Worm (Caenorhabditis elegans) whole organism, late embryonic: ENCODE data around the gene F15G9.2.
A peak's percentile ranks its signal among the peaks of the same experiment; 100 is the strongest.

Experiments
- C08G9.2 ChIP-seq: sonication (generic microtip); optimal IDR thresholded peaks from 2 replicates; lab custom pipeline; 2016; ENCODE audit warnings: mild to moderate bottlenecking, missing genetic modification characterization, moderate library complexity, missing compliant biosample characterization
- C38D4.7 ChIP-seq: fragments of 200-800 bp; sonication (Bioruptor generic); optimal IDR thresholded peaks from 2 replicates; lab custom pipeline; 2018; ENCODE audit warnings: mild to moderate bottlenecking, missing genetic modification characterization, moderate library complexity, missing compliant biosample characterization
- F13H6.1 ChIP-seq: sonication (generic microtip); optimal IDR thresholded peaks from 2 replicates; lab custom pipeline; 2016; ENCODE audit warnings: missing genetic modification characterization, missing compliant biosample characterization
- K09A11.1 ChIP-seq: sonication (generic microtip); optimal IDR thresholded peaks from 2 replicates; lab custom pipeline; 2017; ENCODE audit warnings: antibody characterized with exemption, mild to moderate bottlenecking, missing genetic modification characterization, missing compliant biosample characterization; ENCODE audit not compliant: insufficient read depth
- T23F11.4 ChIP-seq: fragments of 200-800 bp; sonication (Bioruptor generic); optimal IDR thresholded peaks from 2 replicates; lab custom pipeline; 2018; ENCODE audit warnings: mild to moderate bottlenecking, missing genetic modification characterization, missing compliant biosample characterization
- Y22D7AL.16 ChIP-seq: sonication (generic microtip); optimal IDR thresholded peaks from 2 replicates; lab custom pipeline; 2016; ENCODE audit warnings: missing genetic modification characterization, missing compliant biosample characterization
- ahr-1 ChIP-seq: sonication (generic microtip); optimal IDR thresholded peaks from 2 replicates; lab custom pipeline; 2016; ENCODE audit warnings: missing genetic modification characterization, missing compliant biosample characterization
- ama-1 ChIP-seq: fragments of 150-350 bp; optimal IDR thresholded peaks from 2 replicates; lab custom pipeline; 2014
- ceh-14 ChIP-seq: sonication (generic microtip); optimal IDR thresholded peaks from 2 replicates; lab custom pipeline; 2016; ENCODE audit warnings: missing genotype, missing genetic modification characterization, missing compliant biosample characterization
- ceh-18 ChIP-seq: sonication (generic microtip); optimal IDR thresholded peaks from 2 replicates; lab custom pipeline; 2016; ENCODE audit warnings: missing genetic modification characterization, missing compliant biosample characterization
- ceh-19 ChIP-seq: fragments of 200-800 bp; sonication (Bioruptor generic); optimal IDR thresholded peaks from 2 replicates; lab custom pipeline; 2018; ENCODE audit warnings: mild to moderate bottlenecking, missing genetic modification characterization, missing compliant biosample characterization
- ceh-2 ChIP-seq: sonication (generic microtip); optimal IDR thresholded peaks from 2 replicates; lab custom pipeline; 2016; ENCODE audit warnings: missing genotype, missing genetic modification characterization, missing compliant biosample characterization
- ceh-22 ChIP-seq: sonication (generic microtip); optimal IDR thresholded peaks from 2 replicates; lab custom pipeline; 2017; ENCODE audit warnings: missing biosample characterization, missing genetic modification characterization
- ceh-24 ChIP-seq: sonication (generic microtip); optimal IDR thresholded peaks from 2 replicates; lab custom pipeline; 2016; ENCODE audit warnings: mild to moderate bottlenecking, missing genetic modification characterization, missing compliant biosample characterization
- ceh-30 ChIP-seq: fragments of 150-350 bp; optimal IDR thresholded peaks from 2 replicates; lab custom pipeline; 2014; ENCODE audit warnings: missing biosample characterization, missing genetic modification characterization
- ceh-31 ChIP-seq: sonication (generic microtip); optimal IDR thresholded peaks from 2 replicates; lab custom pipeline; 2016; ENCODE audit warnings: missing genetic modification characterization, missing compliant biosample characterization
- ceh-34 ChIP-seq: sonication (generic microtip); optimal IDR thresholded peaks from 2 replicates; lab custom pipeline; 2016; ENCODE audit warnings: mild to moderate bottlenecking, missing genetic modification characterization, missing compliant biosample characterization
- dve-1 ChIP-seq: sonication (generic microtip); optimal IDR thresholded peaks from 2 replicates; lab custom pipeline; 2017; ENCODE audit warnings: antibody characterized with exemption, mild to moderate bottlenecking, missing genetic modification characterization, missing compliant biosample characterization
- ets-4 ChIP-seq: sonication (generic microtip); optimal IDR thresholded peaks from 2 replicates; lab custom pipeline; 2016; ENCODE audit warnings: missing genetic modification characterization, missing compliant biosample characterization
- fax-1 ChIP-seq: sonication (generic microtip); optimal IDR thresholded peaks from 2 replicates; lab custom pipeline; 2016; ENCODE audit warnings: missing genotype, missing genetic modification characterization, missing compliant biosample characterization
- gmeb-2 ChIP-seq: sonication (generic microtip); optimal IDR thresholded peaks from 2 replicates; lab custom pipeline; 2016; ENCODE audit warnings: missing genetic modification characterization, inconsistent platforms, missing compliant biosample characterization
- hlh-13 ChIP-seq: fragments of 200-800 bp; sonication (Bioruptor generic); optimal IDR thresholded peaks from 2 replicates; lab custom pipeline; 2018; ENCODE audit warnings: mild to moderate bottlenecking, missing genetic modification characterization, missing compliant biosample characterization
- hlh-15 ChIP-seq: sonication (generic microtip); optimal IDR thresholded peaks from 2 replicates; lab custom pipeline; 2016; ENCODE audit warnings: missing genetic modification characterization, missing compliant biosample characterization
- hlh-30 ChIP-seq: sonication (generic microtip); optimal IDR thresholded peaks from 2 replicates; lab custom pipeline; 2017; ENCODE audit warnings: antibody characterized with exemption, missing genetic modification characterization, missing compliant biosample characterization; ENCODE audit not compliant: insufficient read depth
- hlh-6 ChIP-seq: sonication (generic microtip); optimal IDR thresholded peaks from 2 replicates; lab custom pipeline; 2016; ENCODE audit warnings: missing genotype, missing genetic modification characterization, missing compliant biosample characterization
- hlh-8 ChIP-seq: sonication (generic microtip); optimal IDR thresholded peaks from 2 replicates; lab custom pipeline; 2016; ENCODE audit warnings: missing genotype, missing genetic modification characterization, missing compliant biosample characterization
- lin-11 ChIP-seq: fragments of 200-800 bp; sonication (Bioruptor generic); optimal IDR thresholded peaks from 2 replicates; lab custom pipeline; 2018; ENCODE audit warnings: mild to moderate bottlenecking, missing genetic modification characterization, missing compliant biosample characterization
- nfya-1 ChIP-seq: sonication (generic microtip); optimal IDR thresholded peaks from 2 replicates; lab custom pipeline; 2017; ENCODE audit warnings: missing genetic modification characterization, mild to moderate bottlenecking, missing compliant biosample characterization, antibody characterized with exemption, moderate library complexity
- npax-4 ChIP-seq: sonication (generic microtip); optimal IDR thresholded peaks from 2 replicates; lab custom pipeline; 2016; ENCODE audit warnings: missing genetic modification characterization, missing compliant biosample characterization
- pag-3 ChIP-seq: sonication (generic microtip); optimal IDR thresholded peaks from 2 replicates; lab custom pipeline; 2016; ENCODE audit warnings: missing compliant biosample characterization, missing genetic modification characterization, borderline replicate concordance
- ref-2 ChIP-seq: sonication (generic microtip); optimal IDR thresholded peaks from 2 replicates; lab custom pipeline; 2016; ENCODE audit warnings: missing genetic modification characterization, missing compliant biosample characterization
- sdc-2 ChIP-seq: sonication (generic microtip); optimal IDR thresholded peaks from 2 replicates; lab custom pipeline; 2016; ENCODE audit warnings: missing genotype, missing genetic modification characterization, missing compliant biosample characterization
- syd-9 ChIP-seq: sonication (generic microtip); optimal IDR thresholded peaks from 2 replicates; lab custom pipeline; 2016; ENCODE audit warnings: mild to moderate bottlenecking, missing genetic modification characterization, moderate library complexity, missing compliant biosample characterization
- tbx-2 ChIP-seq: sonication (generic microtip); optimal IDR thresholded peaks from 2 replicates; lab custom pipeline; 2016; ENCODE audit warnings: missing genetic modification characterization, missing compliant biosample characterization
- unc-3 ChIP-seq, 2 experiments: fragments of 200-800 bp in 1 of 2; sonication (Bioruptor generic) in 1 of 2; sonication (generic microtip) in 1 of 2; conservative IDR thresholded peaks in 1 of 2; optimal IDR thresholded peaks in 1 of 2; 2 replicates each; pipeline versions ENCODE4 v1.3.6 to Lab custom; 2016 to 2022; ENCODE audit warnings: missing compliant biosample characterization in 2 of 2, missing genetic modification characterization in 2 of 2, missing genetic modification reagents in 1 of 2
- unc-42 ChIP-seq: sonication (generic microtip); optimal IDR thresholded peaks from 2 replicates; lab custom pipeline; 2016; ENCODE audit warnings: missing genotype, missing genetic modification characterization, missing compliant biosample characterization
- unc-55 ChIP-seq: sonication (generic microtip); optimal IDR thresholded peaks from 2 replicates; lab custom pipeline; 2017; ENCODE audit warnings: missing biosample characterization, missing genetic modification reagents, missing genetic modification characterization

F15G9.2 gene

ce11 chrX:9743513-9743914, 30.0 kb upstream of the F15G9.2 start (continued):
- peak; percentile 94 for TF ChIP-seq dve-1 (tag; lab: Kevin White, UChicago)
- peak; percentile 94 for TF ChIP-seq pag-3
- TF ChIP-seq npax-4 (tag; lab: Kevin White, UChicago): peak; percentile 95
- peak; percentile 95 for TF ChIP-seq C38D4.7 (GFP tag; lab: Kevin White, UChicago)
- peak; percentile 43 for TF ChIP-seq hlh-30
- TF ChIP-seq hlh-8 (tag; lab: Kevin White, UChicago): peak; percentile 90
- TF ChIP-seq K09A11.1 (tag; lab: Kevin White, UChicago): peak; percentile 93
- peak; percentile 98 for TF ChIP-seq unc-3 (GFP tag; conservative IDR thresholded peaks at IDR 0.05; lab: Robert Waterston, UW)
- TF ChIP-seq unc-3 (tag; optimal IDR thresholded peaks at IDR 0.05; lab: Kevin White, UChicago): peak; percentile 94
- TF ChIP-seq ahr-1 (tag; lab: Kevin White, UChicago): peak; percentile 79
- peak; percentile 95 for TF ChIP-seq fax-1 (tag; lab: Kevin White, UChicago)
- peak; percentile 97 for TF ChIP-seq ceh-34 (tag; lab: Kevin White, UChicago)

DNA sequence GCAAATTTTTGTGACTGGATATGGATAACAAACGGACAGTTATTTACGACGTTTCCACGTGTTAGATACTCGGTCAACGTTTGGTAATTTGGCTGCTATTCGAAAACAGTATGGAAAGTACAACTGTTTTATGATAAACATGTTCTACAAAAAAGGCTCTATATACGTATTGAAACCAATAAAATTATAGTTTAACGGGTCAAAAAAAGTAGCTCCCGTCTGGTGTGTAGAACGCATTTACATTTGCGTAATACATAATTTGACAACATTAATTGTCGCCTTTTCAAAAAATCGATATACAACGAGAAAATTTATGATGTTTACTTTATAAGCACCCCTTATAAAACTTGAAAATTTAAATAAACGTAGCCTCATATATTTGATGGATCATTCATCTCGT, 28.5 kb upstream of the F15G9.2 start:
- no peak for TF ChIP-seq ceh-22 (tag; lab: Kevin White, UChicago)
- TF ChIP-seq pag-3: no peak
- TF ChIP-seq F13H6.1 (tag; lab: Kevin White, UChicago): no peak
- TF ChIP-seq ceh-2 (tag; lab: Kevin White, UChicago): no peak
- no peak for TF ChIP-seq unc-55 (GFP tag; lab: Kevin White, UChicago)
- no peak for TF ChIP-seq ets-4 (tag; lab: Kevin White, UChicago)
- TF ChIP-seq tbx-2 (tag; lab: Kevin White, UChicago): no peak
- TF ChIP-seq lin-11 (tag; lab: Kevin White, UChicago): no peak
- TF ChIP-seq gmeb-2 (tag; lab: Kevin White, UChicago): no peak
- no peak for TF ChIP-seq hlh-15
- TF ChIP-seq Y22D7AL.16 (tag; lab: Kevin White, UChicago): no peak
- no peak for TF ChIP-seq dve-1 (tag; lab: Kevin White, UChicago)

ce11 chrX:9737730-9738129, 24.2 kb upstream of the F15G9.2 start, which contains the start of gene F15G9.5:
Gene F15G9.5, minus strand, starts transcription at chrX:9737888.
- TF ChIP-seq hlh-13 (GFP tag; lab: Kevin White, UChicago) (no peak), ceh-30 (tag; lab: Kevin White, UChicago) (no peak), ama-1 (lab: Kevin White, UChicago) (no peak), ceh-19 (GFP tag; lab: Kevin White, UChicago) (peak; percentile 50), F13H6.1 (tag; lab: Kevin White, UChicago) (peak; percentile 0), ref-2 (tag; lab: Kevin White, UChicago) (peak; percentile 35), ceh-31 (tag; lab: Kevin White, UChicago) (peak; percentile 52), hlh-6 (tag; lab: Kevin White, UChicago) (peak; percentile 65), ceh-34 (tag; lab: Kevin White, UChicago) (peak; percentile 63), C08G9.2 (tag; lab: Kevin White, UChicago) (peak; percentile 30), nfya-1 (peak; percentile 12), syd-9 (tag; lab: Kevin White, UChicago) (peak; percentile 11), ceh-14 (tag; lab: Kevin White, UChicago) (peak; percentile 45), unc-42 (tag; lab: Kevin White, UChicago) (peak; percentile 35), tbx-2 (tag; lab: Kevin White, UChicago) (peak; percentile 39), ceh-18 (peak; percentile 69), unc-55 (GFP tag; lab: Kevin White, UChicago) (peak; percentile 0), sdc-2 (tag; lab: Kevin White, UChicago) (peak; percentile 29), ets-4 (tag; lab: Kevin White, UChicago) (no peak)

- no peak for TF ChIP-seq npax-4 (tag; lab: Kevin White, UChicago)
- TF ChIP-seq T23F11.4: no peak
- peak; percentile 66 for TF ChIP-seq unc-55 (GFP tag; lab: Kevin White, UChicago)
- TF ChIP-seq ceh-34 (tag; lab: Kevin White, UChicago): peak; percentile 4
- TF ChIP-seq ceh-24 (tag; lab: Kevin White, UChicago): no peak
Measured at ce11 chrX:9735479-9735878, 22.0 kb upstream of the F15G9.2 start.
